Fruit fly (Drosophila melanogaster): ENCODE results near the gene CG13693.

CG13693 gene

DNA sequence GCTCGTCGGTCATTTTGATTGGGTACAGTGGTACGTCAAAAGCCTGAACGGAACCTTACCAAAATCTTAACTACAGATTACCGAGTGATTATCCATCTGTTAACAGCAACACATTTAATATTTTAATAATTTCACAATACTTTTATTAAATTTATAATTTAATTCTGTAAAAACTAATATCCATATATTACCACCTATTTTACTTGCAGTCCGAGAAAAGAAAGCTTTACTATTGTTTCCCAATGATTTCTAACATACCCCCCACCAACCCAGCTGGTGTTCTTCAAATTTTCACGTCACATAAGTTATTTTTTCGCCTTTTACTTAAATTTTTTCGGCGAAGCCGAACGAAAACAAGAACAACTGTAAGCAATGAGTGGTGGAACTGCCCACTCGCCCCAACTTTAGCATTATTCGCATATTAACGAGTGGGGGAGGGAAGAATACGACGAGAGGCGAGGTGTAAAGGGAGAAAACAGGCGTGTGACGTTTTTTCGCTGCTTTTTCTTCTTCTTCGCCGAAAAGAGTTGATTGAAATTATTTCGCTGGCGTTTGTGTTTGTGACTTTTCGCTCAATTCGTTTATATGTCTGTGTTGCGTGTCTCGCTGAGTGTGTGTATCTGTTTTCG is 15.7 kb downstream of the CG13693 start (continued):
- TF ChIP-seq abd-A (tag; optimal IDR thresholded peaks at IDR 0.05) (peak; percentile 74), Dip3 (GFP tag; optimal IDR thresholded peaks at IDR 0.05) (no peak), chinmo (GFP tag; IDR thresholded peaks at IDR 0.05; ENCODE audit: partially characterized antibody) (peak; percentile 91; the same call in 3 of the 4 replicates), CG1529 (GFP tag; optimal IDR thresholded peaks at IDR 0.05) (no peak), E2f2 (GFP tag; IDR thresholded peaks at IDR 0.05) (no peak), psq (GFP tag; optimal IDR thresholded peaks at IDR 0.05) (peak; percentile 27), CG10209 (GFP tag; optimal IDR thresholded peaks at IDR 0.05) (peak; percentile 42), Nf-YC (tag; optimal IDR thresholded peaks at IDR 0.05) (peak; percentile 49), Oli (tag; optimal IDR thresholded peaks at IDR 0.05) (peak; percentile 56), CG11723 (GFP tag; optimal IDR thresholded peaks at IDR 0.05) (peak; percentile 29), caup (GFP tag; optimal IDR thresholded peaks at IDR 0.05; ENCODE audit: severe bottlenecking) (peak; percentile 33), CG15011 (GFP tag; optimal IDR thresholded peaks at IDR 0.05) (peak; percentile 53), CG8281 (tag; optimal IDR thresholded peaks at IDR 0.05) (peak; percentile 15), CG18599 (GFP tag; optimal IDR thresholded peaks at IDR 0.05) (peak; percentile 89), esg (GFP tag; conservative IDR thresholded peaks at IDR 0.05) (peak; percentile 37), Ravus (GFP tag; IDR thresholded peaks at IDR 0.05) (no peak), CG3407 (GFP tag; optimal IDR thresholded peaks at IDR 0.05) (peak; percentile 9), Myb (GFP tag; optimal IDR thresholded peaks at IDR 0.05) (no peak), vvl (GFP tag; IDR thresholded peaks at IDR 0.05) (peak; percentile 42; the same call in 1 of the 2 replicates), CG1647 (GFP tag; optimal IDR thresholded peaks at IDR 0.05) (no peak), dmrt99B (tag; optimal IDR thresholded peaks at IDR 0.05) (peak; percentile 59), CG2129 (GFP tag; IDR thresholded peaks at IDR 0.05; ENCODE audit: partially characterized antibody) (no peak), CG9817 (tag; optimal IDR thresholded peaks at IDR 0.05) (peak; percentile 38), CG14710 (tag; optimal IDR thresholded peaks at IDR 0.05) (peak; percentile 12), Drgx (GFP tag; IDR thresholded peaks at IDR 0.05) (peak; percentile 73), Mrtf (GFP tag; IDR thresholded peaks at IDR 0.05) (no peak), peb (GFP tag; IDR thresholded peaks at IDR 0.05) (no peak), CG1792 (GFP tag; optimal IDR thresholded peaks at IDR 0.05) (no peak), CG10366 (GFP tag; IDR thresholded peaks at IDR 0.05) (peak; percentile 26; the same call in 1 of the 2 replicates), Doc3 (GFP tag; IDR thresholded peaks at IDR 0.05; ENCODE audit: partially characterized antibody) (no peak), Xbp1 (GFP tag; optimal IDR thresholded peaks at IDR 0.05) (peak; percentile 48), trem (tag; optimal IDR thresholded peaks at IDR 0.05) (peak; percentile 60), Fer1 (GFP tag; optimal IDR thresholded peaks at IDR 0.05) (peak; percentile 69), odd (GFP tag; optimal IDR thresholded peaks at IDR 0.05) (peak; percentile 9), exex (tag; optimal IDR thresholded peaks at IDR 0.05) (peak; percentile 44), hb (GFP tag; IDR thresholded peaks at IDR 0.05; ENCODE audit: partially characterized antibody) (no peak), nau (GFP tag; optimal IDR thresholded peaks at IDR 0.05) (peak; percentile 31), CG2678 (tag; optimal IDR thresholded peaks at IDR 0.05) (peak; percentile 82), Pdp1 (GFP tag; optimal IDR thresholded peaks at IDR 0.05) (no peak), CG2712 (tag; optimal IDR thresholded peaks at IDR 0.05) (peak; percentile 54), Hand (GFP tag; optimal IDR thresholded peaks at IDR 0.05) (peak; percentile 37), cwo (GFP tag; optimal IDR thresholded peaks at IDR 0.05) (peak; percentile 85), corto (GFP tag; optimal IDR thresholded peaks at IDR 0.05) (peak; percentile 7), Sox100B (GFP tag; optimal IDR thresholded peaks at IDR 0.05) (peak; percentile 50), CG17829 (tag; optimal IDR thresholded peaks at IDR 0.05) (peak; percentile 54), HLH54F (GFP tag; optimal IDR thresholded peaks at IDR 0.05) (no peak), oc (tag; optimal IDR thresholded peaks at IDR 0.05) (no peak), unpg (GFP tag; optimal IDR thresholded peaks at IDR 0.05) (peak; percentile 50)

Data from whole organism, embryonic.